Worm (Caenorhabditis elegans) whole organism, mixed stage, embryonic: ENCODE measurements around the gene noa-1.

Experiments
- M03D4.4 ChIP-seq: sonication (generic microtip); optimal IDR thresholded peaks from 2 replicates; lab custom pipeline; 2017; ENCODE audit warnings: mild to moderate bottlenecking, missing genetic modification characterization, missing compliant biosample characterization
- bed-3 ChIP-seq: fragments of 200-800 bp; sonication (Bioruptor generic); optimal IDR thresholded peaks from 3 replicates; lab custom pipeline; 2018; ENCODE audit warnings: mild to moderate bottlenecking, missing genetic modification characterization, moderate library complexity, missing compliant biosample characterization
- blmp-1 ChIP-seq: fragments of 150-350 bp; optimal IDR thresholded peaks from 2 replicates; lab custom pipeline; 2014; ENCODE audit warnings: missing biosample characterization, missing genetic modification characterization
- ceh-39 ChIP-seq: fragments of 150-350 bp; optimal IDR thresholded peaks from 2 replicates; lab custom pipeline; 2014; ENCODE audit warnings: missing biosample characterization, missing genetic modification characterization
- ceh-43 ChIP-seq: fragments of 200-800 bp; sonication (Bioruptor generic); optimal IDR thresholded peaks from 2 replicates; lab custom pipeline; 2018; ENCODE audit warnings: mild to moderate bottlenecking, missing genetic modification characterization, moderate library complexity, missing compliant biosample characterization
- ceh-83 ChIP-seq: fragments of 200-800 bp; sonication (Bioruptor generic); optimal IDR thresholded peaks from 2 replicates; lab custom pipeline; 2018; ENCODE audit warnings: mild to moderate bottlenecking, missing genetic modification characterization, missing compliant biosample characterization
- ces-1 ChIP-seq: fragments of 150-350 bp; optimal IDR thresholded peaks from 2 replicates; lab custom pipeline; 2014; ENCODE audit warnings: missing biosample characterization, missing genetic modification reagents, missing genetic modification characterization
- drap-1 ChIP-seq: fragments of 200-800 bp; sonication (Bioruptor generic); optimal IDR thresholded peaks from 3 replicates; lab custom pipeline; 2018; ENCODE audit warnings: mild to moderate bottlenecking, missing genetic modification characterization, missing compliant biosample characterization
- elt-1 ChIP-seq: sonication (generic microtip); optimal IDR thresholded peaks from 2 replicates; lab custom pipeline; 2017; ENCODE audit warnings: missing genetic modification characterization, mild to moderate bottlenecking, missing compliant biosample characterization, antibody characterized with exemption, moderate library complexity, borderline replicate concordance; ENCODE audit not compliant: insufficient read depth
- elt-3 ChIP-seq: fragments of 150-350 bp; optimal IDR thresholded peaks from 2 replicates; lab custom pipeline; 2014; ENCODE audit warnings: missing biosample characterization, missing genetic modification characterization
- flh-1 ChIP-seq: fragments of 200-800 bp; sonication (Bioruptor generic); optimal IDR thresholded peaks from 2 replicates; lab custom pipeline; 2018; ENCODE audit warnings: mild to moderate bottlenecking, missing genetic modification characterization, moderate library complexity, missing compliant biosample characterization
- ham-2 ChIP-seq: fragments of 200-800 bp; sonication (Bioruptor generic); optimal IDR thresholded peaks from 2 replicates; lab custom pipeline; 2018; ENCODE audit warnings: mild to moderate bottlenecking, missing genetic modification characterization, missing compliant biosample characterization
- hlh-1 ChIP-seq: fragments of 150-350 bp; optimal IDR thresholded peaks from 2 replicates; lab custom pipeline; 2014; ENCODE audit warnings: missing biosample characterization, missing genetic modification reagents, missing genetic modification characterization
- lin-13 ChIP-seq: fragments of 150-350 bp; optimal IDR thresholded peaks from 2 replicates; lab custom pipeline; 2014; ENCODE audit warnings: missing biosample characterization, missing genetic modification characterization
- lin-32 ChIP-seq: fragments of 200-800 bp; sonication (Bioruptor generic); optimal IDR thresholded peaks from 2 replicates; lab custom pipeline; 2018; ENCODE audit warnings: mild to moderate bottlenecking, missing genetic modification characterization, missing compliant biosample characterization
- lsy-2 ChIP-seq: fragments of 150-350 bp; optimal IDR thresholded peaks from 2 replicates; lab custom pipeline; 2014; ENCODE audit warnings: missing biosample characterization, missing genetic modification characterization
- mab-5 ChIP-seq: fragments of 150-350 bp; optimal IDR thresholded peaks from 2 replicates; lab custom pipeline; 2014; ENCODE audit warnings: missing biosample characterization, missing genetic modification characterization
- mep-1 ChIP-seq: fragments of 150-350 bp; optimal IDR thresholded peaks from 2 replicates; lab custom pipeline; 2017; ENCODE audit warnings: missing biosample characterization, missing genetic modification reagents, missing genetic modification characterization, inconsistent platforms
- mls-2 ChIP-seq: sonication (generic microtip); optimal IDR thresholded peaks from 2 replicates; lab custom pipeline; 2016; ENCODE audit warnings: mild to moderate bottlenecking, missing genetic modification characterization, moderate library complexity, missing compliant biosample characterization
- nhr-12 ChIP-seq: fragments of 150-350 bp; optimal IDR thresholded peaks from 2 replicates; lab custom pipeline; 2014; ENCODE audit warnings: missing biosample characterization, missing genetic modification characterization
- nhr-237 ChIP-seq: fragments of 150-350 bp; optimal IDR thresholded peaks from 2 replicates; lab custom pipeline; 2014; ENCODE audit warnings: missing biosample characterization, missing genetic modification characterization
- nhr-28 ChIP-seq: fragments of 150-350 bp; optimal IDR thresholded peaks from 2 replicates; lab custom pipeline; 2014; ENCODE audit warnings: missing biosample characterization, missing genetic modification characterization
- pha-4 ChIP-seq: fragments of 150-350 bp; optimal IDR thresholded peaks from 2 replicates; lab custom pipeline; 2018; ENCODE audit warnings: missing biosample characterization, missing genetic modification reagents, missing genetic modification characterization
- sem-2 ChIP-seq: fragments of 200-800 bp; sonication (Bioruptor generic); optimal IDR thresholded peaks from 2 replicates; lab custom pipeline; 2018; ENCODE audit warnings: mild to moderate bottlenecking, missing genetic modification characterization, missing compliant biosample characterization
- sptf-1 ChIP-seq: sonication (generic microtip); optimal IDR thresholded peaks from 2 replicates; lab custom pipeline; 2017; ENCODE audit warnings: mild to moderate bottlenecking, missing genetic modification characterization, moderate library complexity, missing compliant biosample characterization
- tbx-8 ChIP-seq: fragments of 200-800 bp; sonication (Bioruptor generic); optimal IDR thresholded peaks from 2 replicates; lab custom pipeline; 2018; ENCODE audit warnings: mild to moderate bottlenecking, missing genetic modification characterization, moderate library complexity, missing compliant biosample characterization
- unc-120 ChIP-seq: sonication (generic microtip); optimal IDR thresholded peaks from 2 replicates; lab custom pipeline; 2017; ENCODE audit warnings: missing genetic modification characterization, missing compliant biosample characterization; ENCODE audit not compliant: poor library complexity, severe bottlenecking
- unc-39 ChIP-seq: fragments of 150-350 bp; optimal IDR thresholded peaks from 2 replicates; lab custom pipeline; 2014; ENCODE audit warnings: missing biosample characterization, missing genetic modification characterization
- unc-62 ChIP-seq: fragments of 150-350 bp; optimal IDR thresholded peaks from 2 replicates; lab custom pipeline; 2014; ENCODE audit warnings: missing biosample characterization, missing genetic modification reagents, missing genetic modification characterization
- zip-8 ChIP-seq: fragments of 150-350 bp; optimal IDR thresholded peaks from 2 replicates; lab custom pipeline; 2014; ENCODE audit warnings: missing biosample characterization, missing genetic modification characterization
- ztf-11 ChIP-seq: fragments of 150-350 bp; optimal IDR thresholded peaks from 2 replicates; lab custom pipeline; 2014; ENCODE audit warnings: missing biosample characterization, missing genetic modification characterization

Gene noa-1

DNA sequence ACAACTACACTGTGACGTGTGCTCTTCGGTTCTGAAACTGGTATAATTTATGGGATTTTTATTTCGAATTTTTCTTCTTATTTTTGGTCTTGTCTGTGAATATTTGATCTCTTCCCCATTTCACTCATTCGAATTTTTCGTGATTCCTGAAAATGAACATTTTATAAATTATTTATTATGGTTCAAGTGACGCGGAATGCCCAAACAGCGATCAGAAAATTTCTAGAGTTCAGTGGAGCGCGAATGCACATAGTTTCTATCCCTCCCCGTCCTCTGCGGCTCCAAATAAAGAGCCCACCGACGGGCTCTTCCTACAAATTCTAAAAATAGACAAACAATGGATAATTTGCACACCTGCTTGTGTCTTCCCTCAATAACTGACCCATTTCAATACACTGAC lies 37.2 kb downstream of the noa-1 start, which contains the start of gene F54F11.1:
Gene F54F11.1, plus strand, starts transcription at position 301 of the 400 bp plus-strand sequence.
- no peak for TF ChIP-seq unc-120 (tag; lab: Kevin White, UChicago)
- TF ChIP-seq pha-4 (tag; lab: Kevin White, UChicago), result no peak
- no peak for TF ChIP-seq lin-32 (GFP tag; lab: Kevin White, UChicago)
- TF ChIP-seq sem-2 (GFP tag; lab: Kevin White, UChicago), result no peak
- TF ChIP-seq nhr-12, result no peak
- TF ChIP-seq unc-62, result no peak
- TF ChIP-seq elt-3, result no peak
- TF ChIP-seq lin-13 (tag; lab: Kevin White, UChicago), result no peak
- no peak for TF ChIP-seq sptf-1 (tag; lab: Kevin White, UChicago)
- no peak for TF ChIP-seq ceh-83
- no peak for TF ChIP-seq lsy-2 (tag; lab: Kevin White, UChicago)
- no peak for TF ChIP-seq unc-39 (tag; lab: Kevin White, UChicago)
- TF ChIP-seq zip-8, result no peak

DNA sequence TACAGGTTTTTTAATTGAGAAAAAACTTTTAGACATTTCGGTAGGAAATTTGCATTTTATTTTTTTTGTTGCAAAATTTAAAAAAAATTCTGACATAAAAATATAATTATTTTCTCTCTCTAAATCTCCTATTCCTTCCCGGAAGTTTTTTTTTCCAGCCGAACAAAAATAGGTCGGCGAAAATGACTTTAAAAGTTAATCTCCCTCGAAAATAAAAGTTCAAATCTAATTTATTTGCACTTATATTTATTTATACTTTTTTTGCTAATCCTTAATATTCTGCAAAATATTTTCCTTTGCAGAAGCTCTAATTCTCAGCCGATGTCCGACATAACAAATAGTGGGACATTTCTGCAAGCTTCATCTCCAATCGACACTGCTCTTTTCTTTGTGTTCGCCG lies 39.3 kb downstream of the noa-1 start, which contains the start of gene F45H10.5:
Gene F45H10.5, plus strand, starts transcription at position 301 of the 400 bp plus-strand sequence.
- TF ChIP-seq zip-8, result no peak
- no peak for TF ChIP-seq lsy-2 (tag; lab: Kevin White, UChicago)
- TF ChIP-seq sem-2 (GFP tag; lab: Kevin White, UChicago), result no peak
- no peak for TF ChIP-seq elt-3
- no peak for TF ChIP-seq mls-2 (tag; lab: Kevin White, UChicago)
- no peak for TF ChIP-seq ceh-39 (tag; lab: Kevin White, UChicago)
- TF ChIP-seq bed-3, result no peak
- TF ChIP-seq flh-1 (GFP tag; lab: Kevin White, UChicago), result no peak
- no peak for TF ChIP-seq sptf-1 (tag; lab: Kevin White, UChicago)
- no peak for TF ChIP-seq ceh-83
- no peak for TF ChIP-seq nhr-12
- no peak for TF ChIP-seq ztf-11 (tag; lab: Kevin White, UChicago)
- no peak for TF ChIP-seq ham-2 (GFP tag; lab: Kevin White, UChicago)

DNA sequence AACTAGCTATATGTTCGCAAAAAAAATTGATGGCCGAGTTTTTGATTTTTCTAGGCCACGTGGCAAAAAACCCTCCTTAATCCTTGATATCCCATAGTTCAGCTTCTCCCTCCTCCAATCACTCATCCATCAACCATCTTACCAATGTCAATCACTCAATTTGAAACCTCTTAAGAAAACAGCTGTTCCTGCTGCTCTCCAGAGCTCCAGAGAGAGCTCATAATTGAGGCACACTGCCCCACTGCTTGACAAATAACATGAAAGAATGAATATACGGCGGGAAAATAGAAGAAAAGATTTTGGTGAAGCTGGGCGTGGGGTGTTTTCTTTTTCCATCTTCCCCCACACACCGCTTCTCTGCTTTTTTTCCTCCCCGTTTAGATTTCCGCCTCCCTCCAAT lies 40.3 kb downstream of the noa-1 start:
- TF ChIP-seq elt-1 (tag; lab: Kevin White, UChicago) (no peak), flh-1 (GFP tag; lab: Kevin White, UChicago) (no peak), hlh-1 (tag; lab: Kevin White, UChicago) (peak; percentile 91), unc-62 (peak; percentile 99), ceh-83 (no peak), bed-3 (no peak), tbx-8 (GFP tag; lab: Kevin White, UChicago) (no peak), zip-8 (no peak), blmp-1 (no peak), unc-39 (tag; lab: Kevin White, UChicago) (no peak), pha-4 (tag; lab: Kevin White, UChicago) (no peak), mab-5 (tag; lab: Kevin White, UChicago) (no peak)

DNA sequence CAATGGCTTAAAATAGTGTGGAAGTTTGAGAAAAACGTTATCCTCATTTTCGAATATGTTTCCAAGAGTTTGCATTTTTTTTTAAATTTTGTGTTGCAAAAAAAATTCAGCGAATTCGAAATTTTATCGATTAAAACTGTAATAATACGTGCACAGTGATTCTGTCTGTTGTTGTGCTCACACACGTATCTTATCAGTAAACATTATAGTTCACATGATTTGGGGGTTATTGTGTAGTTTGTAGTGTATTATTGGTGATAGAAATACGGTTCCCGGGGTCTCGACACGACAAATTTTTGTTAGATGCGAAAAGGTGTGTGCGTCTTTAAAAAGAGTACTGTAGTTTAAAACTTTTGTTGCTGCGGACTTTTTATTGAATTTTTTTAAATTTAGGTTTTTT lies 45.1 kb downstream of the noa-1 start, which contains the start of gene drr-1:
Gene drr-1, minus strand, starts transcription at position 183 of the 400 bp plus-strand sequence.
- TF ChIP-seq ztf-11 (tag; lab: Kevin White, UChicago) (no peak), nhr-28 (tag; lab: Kevin White, UChicago) (no peak), lsy-2 (tag; lab: Kevin White, UChicago) (no peak), nhr-12 (no peak), pha-4 (tag; lab: Kevin White, UChicago) (no peak), elt-1 (tag; lab: Kevin White, UChicago) (no peak), elt-3 (no peak), unc-120 (tag; lab: Kevin White, UChicago) (no peak), ceh-39 (tag; lab: Kevin White, UChicago) (no peak), sptf-1 (tag; lab: Kevin White, UChicago) (no peak), nhr-237 (tag; lab: Kevin White, UChicago) (no peak), zip-8 (no peak), tbx-8 (GFP tag; lab: Kevin White, UChicago) (no peak), mls-2 (tag; lab: Kevin White, UChicago) (no peak), unc-62 (no peak), sem-2 (GFP tag; lab: Kevin White, UChicago) (no peak), lin-32 (GFP tag; lab: Kevin White, UChicago) (no peak), M03D4.4 (tag; lab: Kevin White, UChicago) (no peak), blmp-1 (no peak), ceh-43 (GFP tag; lab: Kevin White, UChicago) (no peak)

DNA sequence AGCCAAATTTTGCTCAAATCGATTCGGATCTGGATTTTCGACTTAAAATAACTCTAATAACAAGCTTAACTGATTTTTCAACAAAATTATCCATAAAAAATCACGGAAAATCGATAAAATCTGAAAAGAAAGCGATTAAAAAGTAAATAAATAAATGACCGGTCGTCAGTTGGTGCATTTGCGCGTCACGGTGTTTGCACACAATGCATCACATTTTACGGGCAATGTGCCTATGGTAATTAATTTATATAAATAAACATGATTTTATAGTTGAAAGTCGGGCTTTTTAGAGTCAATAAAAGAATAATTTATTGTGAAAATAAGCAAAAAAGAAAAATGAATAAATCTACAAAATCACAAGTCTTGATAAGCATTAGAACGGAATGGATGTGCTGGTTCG lies 46.1 kb downstream of the noa-1 start:
- TF ChIP-seq ceh-83 (no peak), drap-1 (GFP tag; lab: Kevin White, UChicago) (no peak), pha-4 (tag; lab: Kevin White, UChicago) (peak; percentile 19), lin-13 (tag; lab: Kevin White, UChicago) (peak; percentile 3), ces-1 (GFP tag; lab: Kevin White, UChicago) (peak; percentile 92), mep-1 (tag; lab: Kevin White, UChicago) (peak; percentile 48), lsy-2 (tag; lab: Kevin White, UChicago) (peak; percentile 54)
